Fruit fly (Drosophila melanogaster) whole organism, embryonic: Measurements from ENCODE around the gene Aasdh.

Source experiments
- Ada2b ChIP-seq: fragments of 200-800 bp; sonication (Bioruptor generic); IDR thresholded peaks from 2 replicates; pipeline ENCODE4 v1.3.6; 2022; ENCODE audit warnings: missing biosample characterization, missing genetic modification characterization
- Aef1 ChIP-seq: fragments of 200-800 bp; sonication (Bioruptor generic); IDR thresholded peaks from 3 replicates; pipeline ENCODE4 v1.3.6; 2022; ENCODE audit warnings: missing biosample characterization, missing genetic modification characterization
- Bgb ChIP-seq: fragments of 200-800 bp; sonication (Bioruptor generic); IDR thresholded peaks from 2 replicates; pipeline ENCODE4 v1.3.6; 2022; ENCODE audit warnings: missing biosample characterization, missing genetic modification characterization; ENCODE audit not compliant: partially characterized antibody
- CG10543 ChIP-seq: fragments of 200-800 bp; sonication (Bioruptor generic); optimal IDR thresholded peaks from 3 replicates; lab custom pipeline; 2017; ENCODE audit warnings: missing biosample characterization, mild to moderate bottlenecking, missing genetic modification characterization, moderate library complexity
- CG11723 ChIP-seq: fragments of 200-800 bp; sonication (Bioruptor generic); optimal IDR thresholded peaks from 2 replicates; lab custom pipeline; 2017; ENCODE audit warnings: missing biosample characterization, mild to moderate bottlenecking, missing genetic modification characterization
- CG12071 ChIP-seq: fragments of 200-800 bp; sonication (Bioruptor generic); optimal IDR thresholded peaks from 3 replicates; lab custom pipeline; 2018; ENCODE audit warnings: missing biosample characterization, mild to moderate bottlenecking, missing genetic modification characterization
- CG12155 ChIP-seq: fragments of 200-800 bp; sonication (Bioruptor generic); optimal IDR thresholded peaks from 3 replicates; lab custom pipeline; 2016; ENCODE audit warnings: missing biosample characterization, missing genetic modification characterization
- CG12236 ChIP-seq: fragments of 200-800 bp; sonication (Bioruptor generic); optimal IDR thresholded peaks from 2 replicates; lab custom pipeline; 2016; ENCODE audit warnings: missing biosample characterization, missing genetic modification characterization
- CG12769 ChIP-seq: fragments of 200-800 bp; sonication (Bioruptor generic); optimal IDR thresholded peaks from 2 replicates; lab custom pipeline; 2019; ENCODE audit warnings: missing biosample characterization, mild to moderate bottlenecking, missing genetic modification characterization, moderate library complexity
- CG13775 ChIP-seq: fragments of 200-800 bp; sonication (Bioruptor generic); optimal IDR thresholded peaks from 3 replicates; lab custom pipeline; 2017; ENCODE audit warnings: missing biosample characterization, mild to moderate bottlenecking, missing genetic modification characterization
- CG14667 ChIP-seq: fragments of 200-800 bp; sonication (Bioruptor generic); IDR thresholded peaks from 2 replicates; pipeline ENCODE4 v1.3.6; 2022; ENCODE audit warnings: missing biosample characterization, missing genetic modification characterization
- CG17328 ChIP-seq: fragments of 200-800 bp; sonication (Bioruptor generic); IDR thresholded peaks from 2 replicates; pipeline ENCODE4 v1.3.6; 2022; ENCODE audit warnings: missing biosample characterization, missing genetic modification characterization
- CG17612 ChIP-seq: fragments of 200-800 bp; sonication (Bioruptor generic); IDR thresholded peaks from 2 replicates; pipeline ENCODE4 v1.3.6; 2022; ENCODE audit warnings: missing biosample characterization, missing genetic modification characterization
- CG1832 ChIP-seq: fragments of 200-800 bp; sonication (Bioruptor generic); optimal IDR thresholded peaks from 2 replicates; lab custom pipeline; 2017; ENCODE audit warnings: missing biosample characterization, mild to moderate bottlenecking, missing genetic modification characterization, inconsistent platforms
- CG18619 ChIP-seq: fragments of 200-800 bp; sonication (Bioruptor generic); optimal IDR thresholded peaks from 3 replicates; lab custom pipeline; 2017; ENCODE audit warnings: missing biosample characterization, mild to moderate bottlenecking, missing genetic modification characterization
- CG32772 ChIP-seq: fragments of 200-800 bp; sonication (Bioruptor generic); IDR thresholded peaks from 2 replicates; pipeline ENCODE4 v1.3.6; 2022; ENCODE audit warnings: missing biosample characterization, missing genetic modification characterization
- CG33213 ChIP-seq: fragments of 200-800 bp; sonication (Bioruptor generic); optimal IDR thresholded peaks from 3 replicates; lab custom pipeline; 2016; ENCODE audit warnings: missing biosample characterization, missing genetic modification characterization
- CG34422 ChIP-seq: fragments of 200-800 bp; sonication (Bioruptor generic); IDR thresholded peaks from 3 replicates; pipeline ENCODE4 v1.3.6; 2022; ENCODE audit warnings: missing biosample characterization, missing genetic modification characterization
- CG4730 ChIP-seq: fragments of 200-800 bp; sonication (Bioruptor generic); IDR thresholded peaks from 2 replicates; pipeline ENCODE4 v1.3.6; 2022; ENCODE audit warnings: missing biosample characterization, missing genetic modification characterization
- CG6654 ChIP-seq: fragments of 200-800 bp; sonication (Bioruptor generic); optimal IDR thresholded peaks from 2 replicates; lab custom pipeline; 2017; ENCODE audit warnings: missing biosample characterization, mild to moderate bottlenecking, missing genetic modification characterization
- CG7271 ChIP-seq: fragments of 200-800 bp; sonication (Bioruptor generic); optimal IDR thresholded peaks from 2 replicates; lab custom pipeline; 2018; ENCODE audit warnings: missing biosample characterization, mild to moderate bottlenecking, missing genetic modification characterization, moderate library complexity
- CG7786 ChIP-seq: fragments of 200-800 bp; sonication (Bioruptor generic); optimal IDR thresholded peaks from 2 replicates; lab custom pipeline; 2016; ENCODE audit warnings: missing biosample characterization, missing genetic modification characterization
- CG9437 ChIP-seq: fragments of 200-800 bp; sonication (Bioruptor generic); optimal IDR thresholded peaks from 2 replicates; lab custom pipeline; 2018; ENCODE audit warnings: missing biosample characterization, mild to moderate bottlenecking, missing genetic modification characterization
- CoRest ChIP-seq: fragments of 200-800 bp; sonication (Bioruptor generic); optimal IDR thresholded peaks from 3 replicates; lab custom pipeline; 2018; ENCODE audit warnings: missing biosample characterization, mild to moderate bottlenecking, missing genetic modification characterization, moderate library complexity
- Dek ChIP-seq: fragments of 200-800 bp; sonication (Bioruptor generic); optimal IDR thresholded peaks from 3 replicates; lab custom pipeline; 2019; ENCODE audit warnings: missing biosample characterization, mild to moderate bottlenecking, missing genetic modification characterization, moderate library complexity
- Doc3 ChIP-seq: fragments of 200-800 bp; sonication (Bioruptor generic); IDR thresholded peaks from 3 replicates; pipeline ENCODE4 v1.3.6; 2022; ENCODE audit warnings: missing biosample characterization, missing genetic modification characterization; ENCODE audit not compliant: partially characterized antibody
- Gsc ChIP-seq: fragments of 200-800 bp; sonication (Bioruptor generic); IDR thresholded peaks from 2 replicates; pipeline ENCODE4 v1.3.6; 2022; ENCODE audit warnings: missing biosample characterization, missing genetic modification characterization
- Lim3 ChIP-seq: fragments of 200-800 bp; sonication (Bioruptor generic); IDR thresholded peaks from 2 replicates; pipeline ENCODE4 v1.3.6; 2022; ENCODE audit warnings: missing biosample characterization, missing genetic modification characterization
- NC2β ChIP-seq: fragments of 200-800 bp; sonication (Bioruptor generic); optimal IDR thresholded peaks from 2 replicates; lab custom pipeline; 2016; ENCODE audit warnings: missing biosample characterization, missing genetic modification characterization
- Poxn ChIP-seq: fragments of 200-800 bp; sonication (Bioruptor generic); IDR thresholded peaks from 2 replicates; pipeline ENCODE4 v1.3.6; 2022; ENCODE audit warnings: missing biosample characterization, missing genetic modification characterization
- Sry-δ ChIP-seq: fragments of 200-800 bp; sonication (Bioruptor generic); optimal IDR thresholded peaks from 2 replicates; lab custom pipeline; 2016; ENCODE audit warnings: missing biosample characterization, missing genetic modification characterization
- al ChIP-seq: fragments of 200-800 bp; sonication (Bioruptor generic); IDR thresholded peaks from 2 replicates; pipeline ENCODE4 v1.3.6; 2022; ENCODE audit warnings: missing biosample characterization, missing genetic modification characterization
- bcd ChIP-seq: fragments of 200-800 bp; sonication (Bioruptor generic); optimal IDR thresholded peaks from 2 replicates; lab custom pipeline; 2017; ENCODE audit warnings: missing biosample characterization, mild to moderate bottlenecking, missing genetic modification characterization
- bsh ChIP-seq, 2 experiments: fragments of 200-800 bp; sonication (Bioruptor generic); optimal IDR thresholded peaks; 2 replicates each; lab custom pipeline; 2017 to 2018; ENCODE audit warnings: mild to moderate bottlenecking in 2 of 2, missing biosample characterization in 2 of 2, missing genetic modification characterization in 2 of 2, moderate library complexity in 1 of 2
- cg ChIP-seq: fragments of 200-800 bp; sonication (Bioruptor generic); optimal IDR thresholded peaks from 3 replicates; lab custom pipeline; 2019; ENCODE audit warnings: missing biosample characterization, mild to moderate bottlenecking, missing genetic modification characterization, moderate library complexity
- chn ChIP-seq: fragments of 200-800 bp; sonication (Bioruptor generic); optimal IDR thresholded peaks from 2 replicates; lab custom pipeline; 2016; ENCODE audit warnings: missing biosample characterization, missing genetic modification characterization
- danr ChIP-seq: fragments of 200-800 bp; sonication (Bioruptor generic); IDR thresholded peaks from 2 replicates; pipeline ENCODE4 v1.3.6; 2022; ENCODE audit warnings: missing biosample characterization, missing genetic modification characterization
- fd96Cb ChIP-seq: fragments of 200-800 bp; sonication (Bioruptor generic); optimal IDR thresholded peaks from 2 replicates; lab custom pipeline; 2018; ENCODE audit warnings: missing biosample characterization, mild to moderate bottlenecking, missing genetic modification characterization, moderate library complexity
- jing ChIP-seq: fragments of 200-800 bp; sonication (Bioruptor generic); optimal IDR thresholded peaks from 2 replicates; lab custom pipeline; 2018; ENCODE audit warnings: missing biosample characterization, mild to moderate bottlenecking, missing genetic modification characterization
- mam ChIP-seq: fragments of 200-800 bp; sonication (Bioruptor generic); optimal IDR thresholded peaks from 3 replicates; lab custom pipeline; 2016; ENCODE audit warnings: missing biosample characterization, missing genetic modification characterization
- nerfin-2 ChIP-seq: fragments of 200-800 bp; sonication (Bioruptor generic); IDR thresholded peaks from 2 replicates; pipeline ENCODE4 v1.3.6; 2022; ENCODE audit warnings: missing biosample characterization, missing genetic modification characterization; ENCODE audit not compliant: partially characterized antibody
- nom ChIP-seq: fragments of 200-800 bp; sonication (Bioruptor generic); optimal IDR thresholded peaks from 2 replicates; lab custom pipeline; 2017; ENCODE audit warnings: missing biosample characterization, missing genetic modification characterization, mild to moderate bottlenecking, moderate library complexity, missing genetic modification reagents
- odd ChIP-seq: fragments of 200-800 bp; sonication (Bioruptor generic); optimal IDR thresholded peaks from 2 replicates; lab custom pipeline; 2017; ENCODE audit warnings: missing biosample characterization, mild to moderate bottlenecking, missing genetic modification characterization
- phol ChIP-seq: fragments of 200-800 bp; sonication (Bioruptor generic); optimal IDR thresholded peaks from 3 replicates; lab custom pipeline; 2018; ENCODE audit warnings: missing biosample characterization, mild to moderate bottlenecking, missing genetic modification characterization, moderate library complexity
- sim ChIP-seq: fragments of 200-800 bp; sonication (Bioruptor generic); IDR thresholded peaks from 2 replicates; pipeline ENCODE4 v1.3.6; 2022; ENCODE audit warnings: missing biosample characterization, missing genetic modification characterization
- slbo ChIP-seq: fragments of 200-800 bp; sonication (Bioruptor generic); IDR thresholded peaks from 2 replicates; pipeline ENCODE4 v1.3.6; 2022; ENCODE audit warnings: missing biosample characterization, missing genetic modification characterization
- stwl ChIP-seq: fragments of 200-800 bp; sonication (Bioruptor generic); optimal IDR thresholded peaks from 3 replicates; lab custom pipeline; 2018; ENCODE audit warnings: missing biosample characterization, mild to moderate bottlenecking, missing genetic modification characterization, moderate library complexity
- unpg ChIP-seq: fragments of 200-800 bp; sonication (Bioruptor generic); optimal IDR thresholded peaks from 3 replicates; lab custom pipeline; 2018; ENCODE audit warnings: missing biosample characterization, mild to moderate bottlenecking, missing genetic modification characterization, moderate library complexity
- zen ChIP-seq: fragments of 200-800 bp; sonication (Bioruptor generic); optimal IDR thresholded peaks from 3 replicates; lab custom pipeline; 2018; ENCODE audit warnings: missing biosample characterization, mild to moderate bottlenecking, missing genetic modification characterization, moderate library complexity
- zfh2 ChIP-seq: fragments of 200-800 bp; sonication (Bioruptor generic); optimal IDR thresholded peaks from 2 replicates; lab custom pipeline; 2016; ENCODE audit warnings: missing biosample characterization, missing genetic modification characterization

The Aasdh gene

DNA sequence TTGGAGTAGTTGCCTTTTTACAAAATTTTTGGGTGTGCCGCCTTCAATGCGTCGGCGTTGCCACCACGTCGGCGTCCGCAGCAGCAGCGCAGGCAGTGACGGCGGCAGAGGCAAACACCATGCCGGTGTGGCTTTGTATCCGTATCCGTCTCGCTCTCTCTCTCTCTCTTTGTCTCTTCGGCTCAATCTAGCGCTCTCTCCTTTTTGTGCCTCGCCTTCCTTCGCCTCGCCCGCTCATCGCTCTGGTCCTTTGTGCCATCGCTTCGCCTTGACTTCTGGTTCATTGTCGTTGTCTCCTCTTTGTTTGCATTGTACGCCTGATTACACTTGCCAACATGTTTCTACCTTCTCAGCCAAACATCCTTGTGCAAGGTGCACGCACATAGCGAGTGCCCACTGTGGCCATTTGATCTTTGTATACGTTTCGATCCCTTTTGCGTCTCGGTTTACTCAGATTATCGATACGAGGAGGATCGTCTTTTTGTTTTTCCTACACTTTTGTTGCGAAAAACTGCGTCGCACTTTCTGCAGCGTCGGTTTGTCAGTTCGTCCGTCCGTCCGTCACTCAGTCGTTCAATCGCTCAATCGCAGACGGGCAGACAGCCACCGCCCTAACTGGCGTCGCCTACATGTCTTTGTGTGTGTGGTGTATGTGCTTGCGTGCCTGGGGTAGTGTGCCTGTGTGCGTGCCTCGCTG is 32.9 kb downstream of the Aasdh start (continued):
- TF ChIP-seq CG4730 (GFP tag; lab: Robert Waterston, UW), result no peak
- TF ChIP-seq Gsc (GFP tag; lab: Robert Waterston, UW), result no peak
- TF ChIP-seq cg (GFP tag; lab: Kevin White, UChicago), result peak; percentile 68
- no peak for TF ChIP-seq danr (GFP tag; lab: Robert Waterston, UW)
- no peak for TF ChIP-seq unpg (GFP tag; lab: Kevin White, UChicago)
- TF ChIP-seq CoRest (tag; lab: Kevin White, UChicago), result no peak
- no peak for TF ChIP-seq slbo (GFP tag; lab: Robert Waterston, UW)
- TF ChIP-seq al, result no peak
- peak; percentile 2 for TF ChIP-seq zfh2
- TF ChIP-seq CG10543 (GFP tag; lab: Kevin White, UChicago), result peak; percentile 26
- TF ChIP-seq bcd (GFP tag; lab: Kevin White, UChicago), result no peak
- no peak for TF ChIP-seq odd
- TF ChIP-seq bsh (GFP tag; optimal IDR thresholded peaks at IDR 0.05; lab: Kevin White, UChicago), result peak in 1 of 2 experiments; percentile 70
- TF ChIP-seq NC2β (GFP tag; lab: Kevin White, UChicago), result no peak
- no peak for TF ChIP-seq phol (tag; lab: Kevin White, UChicago)
- TF ChIP-seq Ada2b (GFP tag; lab: Robert Waterston, UW), result no peak
- no peak for TF ChIP-seq CG11723
- no peak for TF ChIP-seq CG17328 (GFP tag; lab: Robert Waterston, UW)
- TF ChIP-seq nerfin-2 (GFP tag; lab: Robert Waterston, UW), result no peak
- no peak for TF ChIP-seq CG12155 (GFP tag; lab: Kevin White, UChicago)
- TF ChIP-seq zen (tag; lab: Kevin White, UChicago), result peak; percentile 39
- TF ChIP-seq CG9437 (GFP tag; lab: Kevin White, UChicago), result no peak
- no peak for TF ChIP-seq CG18619
- peak; percentile 6 for TF ChIP-seq stwl (tag; lab: Kevin White, UChicago)
- no peak for TF ChIP-seq jing (GFP tag; lab: Kevin White, UChicago)
- TF ChIP-seq CG17612 (GFP tag; lab: Robert Waterston, UW), result no peak
- TF ChIP-seq Sry-δ, result no peak
- TF ChIP-seq CG33213 (GFP tag; lab: Kevin White, UChicago), result no peak
- TF ChIP-seq CG13775 (GFP tag; lab: Kevin White, UChicago), result no peak
- peak; percentile 43; the same call in 1 of the 3 replicates for TF ChIP-seq CG34422
- TF ChIP-seq CG1832 (GFP tag; lab: Kevin White, UChicago), result peak; percentile 82
- no peak for TF ChIP-seq Bgb (GFP tag; lab: Robert Waterston, UW)
- TF ChIP-seq CG7271 (tag; lab: Kevin White, UChicago), result no peak
- TF ChIP-seq CG7786 (GFP tag; lab: Kevin White, UChicago), result no peak
- no peak for TF ChIP-seq mam (GFP tag; lab: Kevin White, UChicago)
- TF ChIP-seq CG14667 (GFP tag; lab: Robert Waterston, UW), result no peak
- TF ChIP-seq Dek (tag; lab: Kevin White, UChicago), result no peak
- TF ChIP-seq CG6654 (GFP tag; lab: Kevin White, UChicago), result no peak
- TF ChIP-seq CG32772, result no peak
- no peak for TF ChIP-seq Poxn (GFP tag; lab: Robert Waterston, UW)
- peak; percentile 83 for TF ChIP-seq nom (GFP tag; lab: Kevin White, UChicago)
- TF ChIP-seq CG12769 (tag; lab: Kevin White, UChicago), result no peak
- no peak for TF ChIP-seq fd96Cb (tag; lab: Kevin White, UChicago)
- peak; percentile 16 for TF ChIP-seq CG12236
- TF ChIP-seq CG12071 (GFP tag; lab: Kevin White, UChicago), result no peak
- no peak for TF ChIP-seq Aef1
- TF ChIP-seq Doc3 (GFP tag; lab: Robert Waterston, UW), result no peak
- TF ChIP-seq sim (GFP tag; lab: Robert Waterston, UW), result 0 out of 2 replicates have a peak, but pooled peaks have one; percentile 5
- TF ChIP-seq chn (GFP tag; lab: Kevin White, UChicago), result peak; percentile 42
- TF ChIP-seq Lim3 (GFP tag; lab: Robert Waterston, UW), result no peak
